Worm (Caenorhabditis elegans): ENCODE results near the gene C09B9.2.

DNA sequence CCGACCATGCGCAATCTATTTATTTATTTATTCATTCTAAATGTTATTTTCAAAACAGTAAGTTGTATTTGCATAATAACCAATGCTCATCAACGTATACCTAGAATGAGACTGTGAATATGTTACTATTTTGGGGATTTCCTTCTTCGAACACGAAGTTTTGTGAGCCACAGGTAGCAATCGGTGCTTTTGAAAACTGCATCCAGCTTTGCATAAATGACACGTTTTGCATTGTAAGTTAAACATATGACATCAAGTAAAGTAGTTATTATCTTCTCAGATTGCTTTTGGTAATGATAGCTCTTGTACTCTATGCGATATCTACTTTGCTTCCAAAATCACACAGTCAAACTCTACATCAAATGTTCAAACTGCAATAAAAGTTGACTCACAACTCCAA, 46.6 kb upstream of the C09B9.2 start, which contains the start of gene E03H12.4:
- no peak for TF ChIP-seq him-1 (tag; optimal IDR thresholded peaks at IDR 0.05)
- no peak for TF ChIP-seq W03F9.2 (tag; optimal IDR thresholded peaks at IDR 0.05)
- no peak for TF ChIP-seq dao-5 (tag; optimal IDR thresholded peaks at IDR 0.05)

Measured in whole organism, L4/young adult.